Fruit fly (Drosophila melanogaster) whole organism, embryonic: ENCODE measurements around the gene Atg5.

Experiments
- BEAF-32 ChIP-seq: fragments of 200-800 bp; sonication (Bioruptor generic); optimal IDR thresholded peaks from 3 replicates; lab custom pipeline; 2017; ENCODE audit warnings: missing biosample characterization, missing genetic modification characterization, mild to moderate bottlenecking, moderate library complexity, missing genetic modification reagents
- CG10209 ChIP-seq: fragments of 200-800 bp; sonication (Bioruptor generic); optimal IDR thresholded peaks from 3 replicates; lab custom pipeline; 2017; ENCODE audit warnings: missing biosample characterization, mild to moderate bottlenecking, missing genetic modification characterization, missing genetic modification reagents
- CG10366 ChIP-seq: fragments of 200-800 bp; sonication (Bioruptor generic); IDR thresholded peaks from 2 replicates; pipeline ENCODE4 v1.3.6; 2022; ENCODE audit warnings: missing biosample characterization, missing genetic modification characterization
- CG10959 ChIP-seq: fragments of 200-800 bp; sonication (Bioruptor generic); IDR thresholded peaks from 2 replicates; pipeline ENCODE4 v1.3.6; 2022; ENCODE audit warnings: missing biosample characterization, missing genetic modification characterization
- CG11696 ChIP-seq: fragments of 200-800 bp; sonication (Bioruptor generic); IDR thresholded peaks from 2 replicates; pipeline ENCODE4 v1.3.6; 2022; ENCODE audit warnings: missing biosample characterization, missing genetic modification characterization
- CG12155 ChIP-seq: fragments of 200-800 bp; sonication (Bioruptor generic); optimal IDR thresholded peaks from 3 replicates; lab custom pipeline; 2016; ENCODE audit warnings: missing biosample characterization, missing genetic modification characterization
- CG14965 ChIP-seq: fragments of 200-800 bp; sonication (Bioruptor generic); optimal IDR thresholded peaks from 2 replicates; lab custom pipeline; 2016; ENCODE audit warnings: missing biosample characterization, missing genetic modification characterization, borderline replicate concordance
- CG1603 ChIP-seq: fragments of 200-800 bp; sonication (Bioruptor generic); optimal IDR thresholded peaks from 2 replicates; lab custom pipeline; 2019; ENCODE audit warnings: missing biosample characterization, mild to moderate bottlenecking, missing genetic modification characterization, moderate library complexity
- CG17361 ChIP-seq: fragments of 200-800 bp; sonication (Bioruptor generic); IDR thresholded peaks from 3 replicates; pipeline ENCODE4 v1.3.6; 2022; ENCODE audit warnings: missing biosample characterization, missing genetic modification characterization
- CG17385 ChIP-seq: fragments of 200-800 bp; sonication (Bioruptor generic); optimal IDR thresholded peaks from 3 replicates; lab custom pipeline; 2018; ENCODE audit warnings: missing biosample characterization, mild to moderate bottlenecking, missing genetic modification characterization
- CG17802 ChIP-seq: fragments of 200-800 bp; sonication (Bioruptor generic); optimal IDR thresholded peaks from 2 replicates; lab custom pipeline; 2018; ENCODE audit warnings: missing biosample characterization, mild to moderate bottlenecking, missing genetic modification characterization, moderate library complexity
- CG18599 ChIP-seq: fragments of 200-800 bp; sonication (Bioruptor generic); optimal IDR thresholded peaks from 3 replicates; lab custom pipeline; 2017; ENCODE audit warnings: missing biosample characterization, missing genetic modification characterization, mild to moderate bottlenecking, moderate library complexity, missing genetic modification reagents
- CG3065 ChIP-seq: fragments of 200-800 bp; sonication (Bioruptor generic); optimal IDR thresholded peaks from 2 replicates; lab custom pipeline; 2016; ENCODE audit warnings: missing biosample characterization, missing genetic modification characterization
- CG4328 ChIP-seq: fragments of 200-800 bp; sonication (Bioruptor generic); optimal IDR thresholded peaks from 3 replicates; lab custom pipeline; 2017; ENCODE audit warnings: missing biosample characterization, missing genetic modification reagents, missing genetic modification characterization
- CG7745 ChIP-seq: fragments of 200-800 bp; sonication (Bioruptor generic); optimal IDR thresholded peaks from 2 replicates; lab custom pipeline; 2018; ENCODE audit warnings: missing biosample characterization, mild to moderate bottlenecking, missing genetic modification characterization, moderate library complexity
- CG8765 ChIP-seq: fragments of 200-800 bp; sonication (Bioruptor generic); IDR thresholded peaks from 2 replicates; pipeline ENCODE4 v1.3.6; 2022; ENCODE audit warnings: missing biosample characterization, missing genetic modification characterization
- CG8924 ChIP-seq: fragments of 200-800 bp; optimal IDR thresholded peaks from 3 replicates; lab custom pipeline; 2019; ENCODE audit warnings: missing biosample characterization, mild to moderate bottlenecking, missing genetic modification characterization, moderate library complexity
- CG9215 ChIP-seq: fragments of 200-800 bp; sonication (Bioruptor generic); IDR thresholded peaks from 2 replicates; pipeline ENCODE4 v1.3.6; 2022; ENCODE audit warnings: missing biosample characterization, missing genetic modification characterization
- CHES-1-like ChIP-seq: fragments of 200-800 bp; sonication (Bioruptor generic); optimal IDR thresholded peaks from 2 replicates; lab custom pipeline; 2016; ENCODE audit warnings: missing biosample characterization, missing genetic modification characterization
- CrebB ChIP-seq: fragments of 200-800 bp; sonication (Bioruptor generic); optimal IDR thresholded peaks from 3 replicates; lab custom pipeline; 2018; ENCODE audit warnings: missing biosample characterization, mild to moderate bottlenecking, missing genetic modification characterization
- Dek ChIP-seq: fragments of 200-800 bp; sonication (Bioruptor generic); optimal IDR thresholded peaks from 3 replicates; lab custom pipeline; 2019; ENCODE audit warnings: missing biosample characterization, mild to moderate bottlenecking, missing genetic modification characterization, moderate library complexity
- Dll ChIP-seq: fragments of 200-800 bp; sonication (Bioruptor generic); IDR thresholded peaks from 4 replicates; pipeline ENCODE4 v1.3.6; 2022; ENCODE audit warnings: missing biosample characterization, missing genetic modification characterization; ENCODE audit not compliant: partially characterized antibody
- GATAe ChIP-seq: fragments of 200-800 bp; sonication (Bioruptor generic); conservative IDR thresholded peaks from 2 replicates; pipeline ENCODE4 v1.3.6; 2022; ENCODE audit warnings: missing biosample characterization, missing genetic modification characterization
- H2.0 ChIP-seq: fragments of 200-800 bp; sonication (Bioruptor generic); IDR thresholded peaks from 2 replicates; pipeline ENCODE4 v1.3.6; 2022; ENCODE audit warnings: missing biosample characterization, missing genetic modification characterization
- Hmr ChIP-seq: fragments of 200-800 bp; sonication (Bioruptor generic); optimal IDR thresholded peaks from 3 replicates; lab custom pipeline; 2017; ENCODE audit warnings: mild to moderate bottlenecking, missing biosample characterization, missing genetic modification reagents, missing genetic modification characterization
- MESR4 ChIP-seq: fragments of 200-800 bp; sonication (Bioruptor generic); optimal IDR thresholded peaks from 2 replicates; lab custom pipeline; 2018; ENCODE audit warnings: missing biosample characterization, mild to moderate bottlenecking, missing genetic modification characterization, moderate library complexity
- Meics ChIP-seq: fragments of 200-800 bp; sonication (Bioruptor generic); optimal IDR thresholded peaks from 2 replicates; lab custom pipeline; 2017; ENCODE audit warnings: missing biosample characterization, mild to moderate bottlenecking, missing genetic modification characterization
- Mes4 ChIP-seq: fragments of 200-800 bp; sonication (Bioruptor generic); optimal IDR thresholded peaks from 2 replicates; lab custom pipeline; 2016; ENCODE audit warnings: missing biosample characterization, missing genetic modification characterization
- Pdp1 ChIP-seq, 2 experiments: fragments of 200-800 bp; sonication (Bioruptor generic); optimal IDR thresholded peaks; 3 replicates each; lab custom pipeline; 2016; ENCODE audit warnings: missing biosample characterization in 2 of 2, missing genetic modification characterization in 2 of 2, mild to moderate bottlenecking in 1 of 2, moderate library complexity in 1 of 2
- Ravus ChIP-seq: fragments of 200-800 bp; sonication (Bioruptor generic); IDR thresholded peaks from 2 replicates; pipeline ENCODE4 v1.3.6; 2022; ENCODE audit warnings: missing biosample characterization, missing genetic modification characterization
- Six4 ChIP-seq: fragments of 200-800 bp; sonication (Bioruptor generic); optimal IDR thresholded peaks from 2 replicates; lab custom pipeline; 2016; ENCODE audit warnings: missing biosample characterization, missing genetic modification characterization
- Sox102F ChIP-seq: fragments of 200-800 bp; sonication (Bioruptor generic); optimal IDR thresholded peaks from 2 replicates; lab custom pipeline; 2018; ENCODE audit warnings: missing biosample characterization, mild to moderate bottlenecking, missing genetic modification characterization, moderate library complexity
- Trl ChIP-seq, 3 experiments: fragments of >200 bp in 2 of 3; fragments of 200-800 bp in 1 of 3; sonication (Bioruptor generic) in 1 of 3; optimal IDR thresholded peaks; 2 replicates in 1 of 3; 3 replicates in 2 of 3; lab custom pipeline; 2016 to 2017; ENCODE audit warnings: missing biosample characterization in 1 of 3, missing genetic modification characterization in 1 of 3
- Xbp1 ChIP-seq: fragments of 200-800 bp; sonication (Bioruptor generic); optimal IDR thresholded peaks from 3 replicates; lab custom pipeline; 2016; ENCODE audit warnings: missing biosample characterization, mild to moderate bottlenecking, missing genetic modification characterization
- bab2 ChIP-seq: fragments of 200-800 bp; sonication (Bioruptor generic); optimal IDR thresholded peaks from 2 replicates; lab custom pipeline; 2016; ENCODE audit warnings: missing biosample characterization, missing genetic modification characterization
- croc ChIP-seq: fragments of 200-800 bp; sonication (Bioruptor generic); conservative IDR thresholded peaks from 3 replicates; pipeline ENCODE4 v1.3.6; 2022; ENCODE audit warnings: missing biosample characterization, missing genetic modification characterization
- cwo ChIP-seq: fragments of 200-800 bp; sonication (Bioruptor generic); optimal IDR thresholded peaks from 3 replicates; lab custom pipeline; 2017; ENCODE audit warnings: missing biosample characterization, missing genetic modification characterization, mild to moderate bottlenecking, moderate library complexity, missing genetic modification reagents
- en ChIP-seq: fragments of 200-800 bp; sonication (Bioruptor generic); optimal IDR thresholded peaks from 2 replicates; lab custom pipeline; 2016; ENCODE audit warnings: missing biosample characterization, missing genetic modification characterization
- hkb ChIP-seq, 2 experiments: fragments of 200-800 bp in 1 of 2; fragments of >200 bp in 1 of 2; sonication (Bioruptor generic) in 1 of 2; IDR thresholded peaks in 1 of 2; optimal IDR thresholded peaks in 1 of 2; 2 replicates each; pipeline versions ENCODE4 v1.3.6 to Lab custom; 2017 to 2022; ENCODE audit warnings: missing biosample characterization in 1 of 2, missing genetic modification characterization in 1 of 2
- mam ChIP-seq: fragments of 200-800 bp; sonication (Bioruptor generic); optimal IDR thresholded peaks from 3 replicates; lab custom pipeline; 2016; ENCODE audit warnings: missing biosample characterization, missing genetic modification characterization
- nerfin-2 ChIP-seq: fragments of 200-800 bp; sonication (Bioruptor generic); IDR thresholded peaks from 2 replicates; pipeline ENCODE4 v1.3.6; 2022; ENCODE audit warnings: missing biosample characterization, missing genetic modification characterization; ENCODE audit not compliant: partially characterized antibody
- phol ChIP-seq: fragments of 200-800 bp; sonication (Bioruptor generic); optimal IDR thresholded peaks from 3 replicates; lab custom pipeline; 2018; ENCODE audit warnings: missing biosample characterization, mild to moderate bottlenecking, missing genetic modification characterization, moderate library complexity
- pros ChIP-seq: fragments of 200-800 bp; sonication (Bioruptor generic); optimal IDR thresholded peaks from 3 replicates; lab custom pipeline; 2019; ENCODE audit warnings: missing biosample characterization, mild to moderate bottlenecking, missing genetic modification characterization, moderate library complexity
- rib ChIP-seq: fragments of 200-800 bp; sonication (Bioruptor generic); IDR thresholded peaks from 2 replicates; pipeline ENCODE4 v1.3.6; 2022; ENCODE audit warnings: missing biosample characterization, missing genetic modification characterization
- ro ChIP-seq: fragments of 200-800 bp; sonication (Bioruptor generic); IDR thresholded peaks from 2 replicates; pipeline ENCODE4 v1.3.6; 2022; ENCODE audit warnings: missing biosample characterization, missing genetic modification characterization
- sc ChIP-seq, 3 experiments: fragments of >200 bp in 2 of 3; fragments of 200-800 bp in 1 of 3; sonication (Bioruptor generic) in 1 of 3; optimal IDR thresholded peaks; 2 replicates in 2 of 3; 3 replicates in 1 of 3; lab custom pipeline; 2017; ENCODE audit warnings: mild to moderate bottlenecking in 1 of 3, missing biosample characterization in 1 of 3, missing genetic modification characterization in 1 of 3, missing genetic modification reagents in 1 of 3
- wor ChIP-seq: fragments of 200-800 bp; sonication (Bioruptor generic); IDR thresholded peaks from 2 replicates; pipeline ENCODE4 v1.3.6; 2022; ENCODE audit warnings: missing biosample characterization, missing genetic modification characterization
- zf30C ChIP-seq: fragments of 200-800 bp; sonication (Bioruptor generic); optimal IDR thresholded peaks from 3 replicates; lab custom pipeline; 2018; ENCODE audit warnings: missing biosample characterization, mild to moderate bottlenecking, missing genetic modification characterization

The Atg5 gene

DNA sequence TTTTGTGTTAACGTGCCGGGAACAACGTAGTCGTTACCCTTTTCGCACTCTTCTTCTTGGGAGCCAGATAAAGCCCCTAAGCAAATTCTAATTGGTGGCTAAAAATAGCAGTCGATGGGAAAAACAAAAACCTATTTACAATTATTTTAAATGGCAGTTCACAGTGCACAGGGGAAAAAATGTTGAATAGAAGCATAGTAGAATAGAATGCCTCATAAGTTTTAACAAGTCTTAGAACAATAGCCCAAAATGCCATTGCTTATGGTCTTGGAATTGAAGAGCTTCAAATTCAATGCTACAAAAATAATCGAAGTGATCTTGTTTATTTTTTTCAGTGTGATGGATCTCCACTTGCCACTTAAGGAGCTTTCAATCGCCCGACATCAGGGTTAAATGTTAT is 8.9 kb upstream of the Atg5 start (continued):
- TF ChIP-seq sc (optimal IDR thresholded peaks at IDR 0.05; lab: Kevin White, UChicago) (no peak), sc (GFP tag; optimal IDR thresholded peaks at IDR 0.05; lab: Kevin White, UChicago) (no peak), Pdp1 (GFP tag; optimal IDR thresholded peaks at IDR 0.05; lab: Kevin White, UChicago) (peak; percentile 54 to 67), BEAF-32 (GFP tag; lab: Kevin White, UChicago) (no peak), ro (GFP tag; lab: Robert Waterston, UW) (no peak), Mes4 (GFP tag; lab: Kevin White, UChicago) (peak; percentile 47), Six4 (GFP tag; lab: Kevin White, UChicago) (no peak), CG12155 (peak; percentile 53), H2.0 (GFP tag; lab: Robert Waterston, UW) (peak; percentile 62), cwo (GFP tag; lab: Kevin White, UChicago) (peak; percentile 75), CG17802 (tag; lab: Kevin White, UChicago) (no peak), CG8765 (GFP tag; lab: Robert Waterston, UW) (no peak), en (GFP tag; lab: Kevin White, UChicago) (peak; percentile 51), Meics (GFP tag; lab: Kevin White, UChicago) (peak; percentile 68), CG17385 (GFP tag; lab: Kevin White, UChicago) (peak; percentile 69), CG10209 (GFP tag; lab: Kevin White, UChicago) (peak; percentile 57), GATAe (GFP tag; lab: Robert Waterston, UW) (peak; percentile 23; the same call in 1 of the 2 replicates), rib (GFP tag; lab: Robert Waterston, UW) (peak; percentile 68), zf30C (peak; percentile 54), Sox102F (GFP tag; lab: Kevin White, UChicago) (peak; percentile 53), nerfin-2 (GFP tag; lab: Robert Waterston, UW) (no peak), CG9215 (peak; percentile 59), CG1603 (peak; percentile 61), Dek (tag; lab: Kevin White, UChicago) (peak; percentile 52), CG4328 (GFP tag; lab: Kevin White, UChicago) (no peak), CG8924 (tag; lab: Kevin White, UChicago) (peak; percentile 45), CrebB (tag; lab: Kevin White, UChicago) (peak; percentile 13), CG17361 (GFP tag; lab: Robert Waterston, UW) (0 out of 3 replicates have a peak, but pooled peaks have one; percentile 14), CG7745 (tag; lab: Kevin White, UChicago) (no peak), CG3065 (GFP tag; lab: Kevin White, UChicago) (no peak), CHES-1-like (GFP tag; lab: Kevin White, UChicago) (peak; percentile 82), Xbp1 (GFP tag; lab: Kevin White, UChicago) (peak; percentile 59), pros (GFP tag; lab: Kevin White, UChicago) (no peak), CG18599 (GFP tag; lab: Kevin White, UChicago) (peak; percentile 84), CG10366 (peak; percentile 41; the same call in 1 of the 2 replicates), Trl (optimal IDR thresholded peaks at IDR 0.05; lab: Kevin White, UChicago) (no peak), Trl (GFP tag; optimal IDR thresholded peaks at IDR 0.05; lab: Kevin White, UChicago) (peak; percentile 73), Dll (GFP tag; lab: Robert Waterston, UW) (no peak), croc (GFP tag; lab: Robert Waterston, UW) (no peak), wor (GFP tag; lab: Robert Waterston, UW) (no peak), MESR4 (GFP tag; lab: Kevin White, UChicago) (no peak), CG11696 (GFP tag; lab: Robert Waterston, UW) (no peak), Ravus (0 out of 2 replicates have a peak, but pooled peaks have one; percentile 14), CG14965 (GFP tag; lab: Kevin White, UChicago) (no peak), hkb (optimal IDR thresholded peaks at IDR 0.05; lab: Kevin White, UChicago) (no peak), hkb (GFP tag; IDR thresholded peaks at IDR 0.05; lab: Robert Waterston, UW) (peak; percentile 70), bab2 (GFP tag; lab: Kevin White, UChicago) (peak; percentile 73), CG10959 (no peak), mam (peak; percentile 86), Hmr (peak; percentile 74), phol (peak; percentile 42)
